Worm (Caenorhabditis elegans) whole organism, L1 larva: ENCODE results near the gene fbxb-104.

Experiments
- nhr-11 ChIP-seq: fragments of 150-350 bp; optimal IDR thresholded peaks from 2 replicates; lab custom pipeline; 2014; ENCODE audit warnings: missing biosample characterization, missing genetic modification characterization
- pqm-1 ChIP-seq: sonication (generic microtip); optimal IDR thresholded peaks from 3 replicates; lab custom pipeline; 2017; ENCODE audit warnings: missing biosample characterization, missing genetic modification characterization
- tbx-2 ChIP-seq: sonication (generic microtip); optimal IDR thresholded peaks from 2 replicates; lab custom pipeline; 2016; ENCODE audit warnings: missing genetic modification characterization, missing compliant biosample characterization
- zag-1 ChIP-seq: fragments of 150-350 bp; optimal IDR thresholded peaks from 2 replicates; lab custom pipeline; 2014; ENCODE audit warnings: missing biosample characterization, missing genetic modification characterization

- TF ChIP-seq zag-1 (tag; lab: Kevin White, UChicago): no peak
- TF ChIP-seq tbx-2 (tag; lab: Kevin White, UChicago): no peak
- no peak for TF ChIP-seq pqm-1 (tag; lab: Kevin White, UChicago)
- TF ChIP-seq nhr-11 (tag; lab: Kevin White, UChicago): no peak
Measured at ce11 chrII:3471603-3472002, 5.5 kb downstream of the fbxb-104 start, which contains the start of gene Y49F6B.13.
